Worm (Caenorhabditis elegans) whole organism, early embryonic: ENCODE results near the gene Y54G2A.26.

Source experiments
- B0310.2 ChIP-seq: sonication (generic microtip); optimal IDR thresholded peaks from 2 replicates; lab custom pipeline; 2016; ENCODE audit warnings: mild to moderate bottlenecking, missing genetic modification characterization, missing compliant biosample characterization
- F13C5.2 ChIP-seq: sonication (generic microtip); optimal IDR thresholded peaks from 2 replicates; lab custom pipeline; 2017; ENCODE audit warnings: mild to moderate bottlenecking, missing genetic modification characterization, inconsistent platforms, missing compliant biosample characterization
- ama-1 ChIP-seq: fragments of 150-350 bp; optimal IDR thresholded peaks from 2 replicates; lab custom pipeline; 2014
- ceh-13 ChIP-seq: fragments of 200-800 bp; sonication (Bioruptor generic); optimal IDR thresholded peaks from 2 replicates; lab custom pipeline; 2018; ENCODE audit warnings: mild to moderate bottlenecking, missing genetic modification characterization, missing compliant biosample characterization
- ceh-36 ChIP-seq: sonication (generic microtip); optimal IDR thresholded peaks from 2 replicates; lab custom pipeline; 2016; ENCODE audit warnings: missing genetic modification characterization, inconsistent platforms, missing compliant biosample characterization
- ets-7 ChIP-seq: sonication (generic microtip); optimal IDR thresholded peaks from 2 replicates; lab custom pipeline; 2016; ENCODE audit warnings: missing genotype, missing genetic modification characterization, missing compliant biosample characterization
- hmg-4 ChIP-seq: fragments of 200-800 bp; sonication (Bioruptor generic); optimal IDR thresholded peaks from 2 replicates; lab custom pipeline; 2018; ENCODE audit warnings: mild to moderate bottlenecking, missing genetic modification characterization, missing compliant biosample characterization
- scrt-1 ChIP-seq: fragments of 200-800 bp; sonication (Bioruptor generic); IDR thresholded peaks from 2 replicates; pipeline ENCODE4 v1.3.6; 2022; ENCODE audit warnings: missing genetic modification characterization, missing compliant biosample characterization
- tra-4 ChIP-seq: sonication (generic microtip); optimal IDR thresholded peaks from 2 replicates; lab custom pipeline; 2017; ENCODE audit warnings: missing genetic modification characterization, missing compliant biosample characterization

DNA sequence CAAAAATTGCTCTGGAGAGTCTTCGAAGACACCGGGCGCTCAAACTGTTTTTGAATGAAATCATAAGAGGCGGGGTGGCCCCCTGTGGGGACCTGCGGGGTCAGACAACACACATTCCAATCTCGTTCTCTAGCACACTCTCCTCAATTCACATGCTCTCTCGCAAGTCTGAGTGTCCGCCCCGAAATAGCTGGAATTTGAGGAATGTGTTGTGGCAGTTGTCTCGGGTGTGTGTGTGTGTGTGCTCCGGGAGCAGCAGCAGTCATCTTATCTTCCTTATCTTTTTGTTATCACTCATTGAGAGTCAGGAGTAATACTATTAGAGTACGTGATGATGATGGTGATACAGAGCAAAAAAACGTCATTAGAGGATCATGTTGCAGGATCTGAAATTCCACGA, 34.6 kb upstream of the Y54G2A.26 start:
- TF ChIP-seq ceh-36 (tag; lab: Kevin White, UChicago) (no peak), ama-1 (lab: Kevin White, UChicago) (no peak), B0310.2 (tag; lab: Kevin White, UChicago) (no peak), hmg-4 (no peak), tra-4 (tag; lab: Kevin White, UChicago) (no peak), scrt-1 (GFP tag; lab: Robert Waterston, UW) (no peak), ceh-13 (GFP tag; lab: Kevin White, UChicago) (no peak), F13C5.2 (no peak), ets-7 (no peak)
